Worm (Caenorhabditis elegans): ENCODE results near the gene ZC513.14.
A peak's percentile ranks its signal among the peaks of the same experiment; 100 is the strongest.

Gene ZC513.14

DNA sequence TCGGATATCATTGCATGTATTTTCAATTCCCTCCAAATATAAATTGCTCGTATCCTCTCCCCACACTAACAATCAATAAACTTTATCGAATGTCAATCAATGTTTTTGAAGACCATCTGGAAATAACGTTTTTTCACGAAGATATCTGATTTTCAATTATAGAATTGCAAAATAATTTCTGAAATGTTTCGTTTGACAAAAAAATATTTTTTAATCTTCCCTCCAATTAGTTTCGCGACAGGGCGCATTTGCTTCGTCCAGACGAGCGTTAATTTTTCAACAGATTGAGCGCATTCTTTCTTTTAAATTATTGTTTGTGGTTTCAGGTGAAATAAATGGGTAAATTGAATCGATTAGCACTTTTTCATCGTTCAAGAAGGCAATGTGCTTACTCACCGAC is 4.7 kb downstream of the ZC513.14 start, which contains the start of gene vars-1:
vars-1 (plus strand) TSS at position 291 of the 400 bp plus-strand sequence.
- no peak for TF ChIP-seq R02D3.7 (tag; optimal IDR thresholded peaks at IDR 0.05)
- no peak for TF ChIP-seq ztf-4 (tag; optimal IDR thresholded peaks at IDR 0.05)
- TF ChIP-seq crh-2 (tag; optimal IDR thresholded peaks at IDR 0.05), result peak; percentile 50
- no peak for TF ChIP-seq nhr-11 (tag; optimal IDR thresholded peaks at IDR 0.05)
- no peak for TF ChIP-seq snpc-4 (tag; optimal IDR thresholded peaks at IDR 0.05)
- no peak for TF ChIP-seq lin-39 (tag; optimal IDR thresholded peaks at IDR 0.05)
- peak; percentile 48 for TF ChIP-seq nhr-21 (tag; optimal IDR thresholded peaks at IDR 0.05)
- no peak for TF ChIP-seq mbf-1 (tag; optimal IDR thresholded peaks at IDR 0.05)
- TF ChIP-seq mdl-1 (tag; optimal IDR thresholded peaks at IDR 0.05), result no peak
- TF ChIP-seq ceh-16 (tag; optimal IDR thresholded peaks at IDR 0.05), result no peak
- TF ChIP-seq unc-39 (tag; optimal IDR thresholded peaks at IDR 0.05), result no peak
- no peak for TF ChIP-seq dmd-4 (tag; optimal IDR thresholded peaks at IDR 0.05)
- no peak for TF ChIP-seq mab-5 (tag; optimal IDR thresholded peaks at IDR 0.05)
- no peak for TF ChIP-seq nhr-77 (tag; optimal IDR thresholded peaks at IDR 0.05)
- TF ChIP-seq gmeb-1 (tag; optimal IDR thresholded peaks at IDR 0.05), result peak; percentile 97
- peak; percentile 13 for TF ChIP-seq nhr-129 (tag; optimal IDR thresholded peaks at IDR 0.05)
- TF ChIP-seq Y55F3AM.14 (GFP tag; optimal IDR thresholded peaks at IDR 0.05), result no peak
- TF ChIP-seq ztf-1 (GFP tag; conservative IDR thresholded peaks at IDR 0.05), result no peak
- TF ChIP-seq nhr-6 (tag; optimal IDR thresholded peaks at IDR 0.05), result no peak
- TF ChIP-seq egl-27 (tag; optimal IDR thresholded peaks at IDR 0.05), result peak; percentile 4
- TF ChIP-seq alr-1 (tag; optimal IDR thresholded peaks at IDR 0.05), result no peak
- no peak for TF ChIP-seq nhr-23 (tag; optimal IDR thresholded peaks at IDR 0.05)
- TF ChIP-seq nhr-237 (tag; optimal IDR thresholded peaks at IDR 0.05), result no peak
- TF ChIP-seq lsy-2 (tag; optimal IDR thresholded peaks at IDR 0.05), result peak in 1 of 2 experiments; percentile 76
- no peak for TF ChIP-seq blmp-1 (tag; optimal IDR thresholded peaks at IDR 0.05; ENCODE audit: insufficient read depth)
- TF ChIP-seq lin-13 (GFP tag; optimal IDR thresholded peaks at IDR 0.05), result peak; percentile 35
- TF ChIP-seq zag-1 (tag; optimal IDR thresholded peaks at IDR 0.05), result no peak
- TF ChIP-seq nhr-12 (tag; optimal IDR thresholded peaks at IDR 0.05), result no peak
- no peak for TF ChIP-seq lin-11 (tag; optimal IDR thresholded peaks at IDR 0.05)
- TF ChIP-seq nhr-25 (tag; optimal IDR thresholded peaks at IDR 0.05), result peak; percentile 29
- peak; percentile 42 for TF ChIP-seq sma-9 (GFP tag; optimal IDR thresholded peaks at IDR 0.05)
- no peak for TF ChIP-seq sma-9 (tag; optimal IDR thresholded peaks at IDR 0.05)
- no peak for TF ChIP-seq unc-62 (GFP tag; optimal IDR thresholded peaks at IDR 0.05)
- TF ChIP-seq ceh-82 (tag; optimal IDR thresholded peaks at IDR 0.05), result no peak
- no peak for TF ChIP-seq elt-1 (tag; optimal IDR thresholded peaks at IDR 0.05)
- TF ChIP-seq fos-1 (tag; optimal IDR thresholded peaks at IDR 0.05), result no peak
- no peak for TF ChIP-seq elt-3 (tag; optimal IDR thresholded peaks at IDR 0.05)
- TF ChIP-seq C34F6.9 (tag; optimal IDR thresholded peaks at IDR 0.05), result peak; percentile 66
- TF ChIP-seq nhr-10 (tag; optimal IDR thresholded peaks at IDR 0.05), result no peak
- TF ChIP-seq ama-1 (optimal IDR thresholded peaks at IDR 0.05), result no peak
- TF ChIP-seq sma-3 (GFP tag; optimal IDR thresholded peaks at IDR 0.05), result peak; percentile 43
- TF ChIP-seq ZK546.5 (tag; optimal IDR thresholded peaks at IDR 0.05), result no peak
- no peak for TF ChIP-seq sem-4 (tag; optimal IDR thresholded peaks at IDR 0.05)
- no peak for TF ChIP-seq ztf-11 (tag; optimal IDR thresholded peaks at IDR 0.05)
- no peak for TF ChIP-seq F13H6.1 (tag; optimal IDR thresholded peaks at IDR 0.05)
- peak; percentile 64 for TF ChIP-seq unc-55 (GFP tag; optimal IDR thresholded peaks at IDR 0.05)
- no peak for TF ChIP-seq aly-2 (tag; optimal IDR thresholded peaks at IDR 0.05)
- no peak for TF ChIP-seq peb-1 (tag; optimal IDR thresholded peaks at IDR 0.05)
- no peak for TF ChIP-seq skn-1 (tag; optimal IDR thresholded peaks at IDR 0.05)
